Worm (Caenorhabditis elegans): Measurements from ENCODE around the gene C49F5.6.

- TF ChIP-seq tra-4 (tag; optimal IDR thresholded peaks at IDR 0.05) (no peak), ama-1 (optimal IDR thresholded peaks at IDR 0.05) (no peak)
Measured at ce11 chrX:12036114-12036513, 48.0 kb downstream of the C49F5.6 start.

All from whole organism, early embryonic.